1 fruit fly cellular context compared by ENCODE assay signal in genomic region chr3L:16203236-16203635, dm6.
A peak's percentile ranks its signal among the peaks of the same experiment; 100 is the strongest.
TF ChIP-seq lines count a peak whose summit lies in the region.

No protein-coding gene starts in this region.

TF ChIP-seq in whole organism, embryonic, 481 proteins besides CTCF, POLR2A, EP300 and RAD21 (continued from another document and continues in another):
- TF ChIP-seq CG12299 (tag; optimal IDR thresholded peaks at IDR 0.05; lab: Kevin White, UChicago) = peak; percentile 40
- TF ChIP-seq CG6254 (GFP tag; optimal IDR thresholded peaks at IDR 0.05; lab: Kevin White, UChicago) = peak; percentile 24
- no peak; the same call in 1 of the 2 replicates for TF ChIP-seq CG11247 (GFP tag; IDR thresholded peaks at IDR 0.05; lab: Robert Waterston, UW)
- 0 out of 2 replicates have a peak, but pooled peaks have one; percentile 53 for TF ChIP-seq dati (GFP tag; IDR thresholded peaks at IDR 0.05; lab: Robert Waterston, UW)
- no peak for TF ChIP-seq Neu2 (GFP tag; optimal IDR thresholded peaks at IDR 0.05; lab: Kevin White, UChicago; ENCODE audit: borderline replicate concordance)
- TF ChIP-seq gsb-n (tag; optimal IDR thresholded peaks at IDR 0.05; lab: Kevin White, UChicago) = no peak
- TF ChIP-seq croc (GFP tag; conservative IDR thresholded peaks at IDR 0.05; lab: Robert Waterston, UW) = peak; percentile 53; the same call in 2 of the 3 replicates
- TF ChIP-seq Usf (GFP tag; optimal IDR thresholded peaks at IDR 0.05; lab: Kevin White, UChicago) = peak; percentile 26
- peak; percentile 74 for TF ChIP-seq nmo (GFP tag; optimal IDR thresholded peaks at IDR 0.05; lab: Kevin White, UChicago)
- TF ChIP-seq CG11085 (GFP tag; IDR thresholded peaks at IDR 0.05; lab: Robert Waterston, UW) = peak; percentile 83
- peak; percentile 76 for TF ChIP-seq stc (GFP tag; IDR thresholded peaks at IDR 0.05; lab: Robert Waterston, UW)
- TF ChIP-seq gem (tag; optimal IDR thresholded peaks at IDR 0.05; lab: Kevin White, UChicago) = peak; percentile 86
- peak; percentile 61; the same call in 1 of the 3 replicates for TF ChIP-seq otp (GFP tag; IDR thresholded peaks at IDR 0.05; lab: Robert Waterston, UW)
- no peak for TF ChIP-seq CG2116 (GFP tag; optimal IDR thresholded peaks at IDR 0.05; lab: Kevin White, UChicago)
- no peak for TF ChIP-seq mld (GFP tag; IDR thresholded peaks at IDR 0.05; lab: Robert Waterston, UW; ENCODE audit: partially characterized antibody)
- TF ChIP-seq CG10274 (GFP tag; optimal IDR thresholded peaks at IDR 0.05; lab: Kevin White, UChicago) = peak; percentile 70
- TF ChIP-seq HLH54F (GFP tag; optimal IDR thresholded peaks at IDR 0.05; lab: Kevin White, UChicago) = peak; percentile 78
- TF ChIP-seq Doc2 (GFP tag; IDR thresholded peaks at IDR 0.05; lab: Robert Waterston, UW) = peak; percentile 73
- peak; percentile 50 for TF ChIP-seq CHES-1-like (GFP tag; optimal IDR thresholded peaks at IDR 0.05; lab: Kevin White, UChicago)
- TF ChIP-seq ase (GFP tag; IDR thresholded peaks at IDR 0.05; lab: Robert Waterston, UW) = peak; percentile 87; the same call in 2 of the 3 replicates
- peak; percentile 88 for TF ChIP-seq Meics (GFP tag; optimal IDR thresholded peaks at IDR 0.05; lab: Kevin White, UChicago)
- TF ChIP-seq NfI (GFP tag; optimal IDR thresholded peaks at IDR 0.05; lab: Kevin White, UChicago) = peak; percentile 81
- TF ChIP-seq salm (tag; optimal IDR thresholded peaks at IDR 0.05; lab: Kevin White, UChicago) = peak; percentile 46
- TF ChIP-seq prd (optimal IDR thresholded peaks at IDR 0.05; lab: Kevin White, UChicago) = no peak
- TF ChIP-seq prd (GFP tag; IDR thresholded peaks at IDR 0.05; lab: Robert Waterston, UW) = peak; percentile 86
- TF ChIP-seq cad (GFP tag; optimal IDR thresholded peaks at IDR 0.05; lab: Kevin White, UChicago) = no peak
- no peak for TF ChIP-seq CG18011 (GFP tag; optimal IDR thresholded peaks at IDR 0.05; lab: Kevin White, UChicago)
- TF ChIP-seq Deaf1 (tag; optimal IDR thresholded peaks at IDR 0.05; lab: Kevin White, UChicago) = peak; percentile 59
- no peak for TF ChIP-seq Hr78 (GFP tag; optimal IDR thresholded peaks at IDR 0.05; lab: Kevin White, UChicago)
- peak; percentile 69 for TF ChIP-seq slp2 (GFP tag; optimal IDR thresholded peaks at IDR 0.05; lab: Kevin White, UChicago)
- TF ChIP-seq sc (optimal IDR thresholded peaks at IDR 0.05; lab: Kevin White, UChicago) = no peak
- no peak for TF ChIP-seq sc (GFP tag; optimal IDR thresholded peaks at IDR 0.05; lab: Kevin White, UChicago)
- TF ChIP-seq Gug (GFP tag; IDR thresholded peaks at IDR 0.05; lab: Robert Waterston, UW) = peak; percentile 86; the same call in 3 of the 4 replicates
- peak; percentile 61 for TF ChIP-seq nau (GFP tag; optimal IDR thresholded peaks at IDR 0.05; lab: Kevin White, UChicago)
- peak; percentile 86 for TF ChIP-seq Hmr (GFP tag; optimal IDR thresholded peaks at IDR 0.05; lab: Kevin White, UChicago)
- peak; percentile 75 for TF ChIP-seq kay (GFP tag; optimal IDR thresholded peaks at IDR 0.05; lab: Kevin White, UChicago)
- TF ChIP-seq CG1233 (GFP tag; optimal IDR thresholded peaks at IDR 0.05; lab: Kevin White, UChicago) = peak; percentile 78
- TF ChIP-seq CG15514 (GFP tag; optimal IDR thresholded peaks at IDR 0.05; lab: Kevin White, UChicago) = peak; percentile 76
- TF ChIP-seq dmrt99B (tag; optimal IDR thresholded peaks at IDR 0.05; lab: Kevin White, UChicago) = peak; percentile 83
- peak; percentile 73 for TF ChIP-seq danr (GFP tag; IDR thresholded peaks at IDR 0.05; lab: Robert Waterston, UW)
- TF ChIP-seq MBD-R2 (GFP tag; IDR thresholded peaks at IDR 0.05; lab: Robert Waterston, UW) = peak; percentile 76; the same call in 1 of the 2 replicates
- TF ChIP-seq grau (tag; optimal IDR thresholded peaks at IDR 0.05; lab: Kevin White, UChicago) = peak; percentile 81
- peak; percentile 38 for TF ChIP-seq CG8388 (GFP tag; optimal IDR thresholded peaks at IDR 0.05; lab: Kevin White, UChicago)
- peak; percentile 73 for TF ChIP-seq Awh (GFP tag; IDR thresholded peaks at IDR 0.05; lab: Robert Waterston, UW)
- peak; percentile 79 for TF ChIP-seq CG10209 (GFP tag; optimal IDR thresholded peaks at IDR 0.05; lab: Kevin White, UChicago)
- TF ChIP-seq HmgD (GFP tag; optimal IDR thresholded peaks at IDR 0.05; lab: Kevin White, UChicago) = peak; percentile 6
- peak; percentile 55 for TF ChIP-seq CG4820 (GFP tag; optimal IDR thresholded peaks at IDR 0.05; lab: Kevin White, UChicago)
- peak; percentile 9 for TF ChIP-seq NC2β (GFP tag; optimal IDR thresholded peaks at IDR 0.05; lab: Kevin White, UChicago)
- no peak for TF ChIP-seq HLHmδ (GFP tag; optimal IDR thresholded peaks at IDR 0.05; lab: Kevin White, UChicago)
- peak; percentile 69 for TF ChIP-seq CG15011 (GFP tag; optimal IDR thresholded peaks at IDR 0.05; lab: Kevin White, UChicago)
- peak; percentile 26 for TF ChIP-seq ash1 (GFP tag; optimal IDR thresholded peaks at IDR 0.05; lab: Kevin White, UChicago)
- TF ChIP-seq CG13424 (tag; optimal IDR thresholded peaks at IDR 0.05; lab: Kevin White, UChicago) = peak; percentile 81
- peak; percentile 50 for TF ChIP-seq CG6654 (GFP tag; optimal IDR thresholded peaks at IDR 0.05; lab: Kevin White, UChicago)
- TF ChIP-seq CG5953 (GFP tag; IDR thresholded peaks at IDR 0.05; lab: Robert Waterston, UW) = peak; percentile 84
- no peak for TF ChIP-seq Doc3 (GFP tag; IDR thresholded peaks at IDR 0.05; lab: Robert Waterston, UW; ENCODE audit: partially characterized antibody)
- no peak for TF ChIP-seq CG9932 (GFP tag; IDR thresholded peaks at IDR 0.05; lab: Robert Waterston, UW)
- TF ChIP-seq CG6272 (GFP tag; IDR thresholded peaks at IDR 0.05; lab: Robert Waterston, UW) = no peak
- no peak for TF ChIP-seq CG9215 (GFP tag; IDR thresholded peaks at IDR 0.05; lab: Robert Waterston, UW)
- peak; percentile 41 for TF ChIP-seq CG3407 (GFP tag; optimal IDR thresholded peaks at IDR 0.05; lab: Kevin White, UChicago)
- TF ChIP-seq C15 (GFP tag; IDR thresholded peaks at IDR 0.05; lab: Robert Waterston, UW) = peak; percentile 45; the same call in 1 of the 3 replicates
- TF ChIP-seq CG12942 (GFP tag; optimal IDR thresholded peaks at IDR 0.05; lab: Kevin White, UChicago) = peak; percentile 27
- TF ChIP-seq CG2875 (GFP tag; optimal IDR thresholded peaks at IDR 0.05; lab: Kevin White, UChicago) = peak; percentile 33
- peak; percentile 82 for TF ChIP-seq esg (GFP tag; conservative IDR thresholded peaks at IDR 0.05; lab: Robert Waterston, UW)
- TF ChIP-seq ERR (GFP tag; optimal IDR thresholded peaks at IDR 0.05; lab: Kevin White, UChicago) = peak; percentile 41
- TF ChIP-seq zfh2 (GFP tag; optimal IDR thresholded peaks at IDR 0.05; lab: Kevin White, UChicago) = peak; percentile 81
- TF ChIP-seq CG17361 (GFP tag; IDR thresholded peaks at IDR 0.05; lab: Robert Waterston, UW) = peak; percentile 34; the same call in 1 of the 3 replicates
- TF ChIP-seq al (GFP tag; IDR thresholded peaks at IDR 0.05; lab: Robert Waterston, UW) = peak; percentile 77
- TF ChIP-seq chif (GFP tag; optimal IDR thresholded peaks at IDR 0.05; lab: Kevin White, UChicago) = peak; percentile 31 to 59
- peak; percentile 69 for TF ChIP-seq Asciz (GFP tag; optimal IDR thresholded peaks at IDR 0.05; lab: Kevin White, UChicago)
- peak; percentile 55; the same call in 1 of the 2 replicates for TF ChIP-seq ro (GFP tag; IDR thresholded peaks at IDR 0.05; lab: Robert Waterston, UW)
- TF ChIP-seq kah (GFP tag; optimal IDR thresholded peaks at IDR 0.05; lab: Kevin White, UChicago) = peak; percentile 3
- peak; percentile 92; the same call in 1 of the 2 replicates for TF ChIP-seq vvl (GFP tag; IDR thresholded peaks at IDR 0.05; lab: Robert Waterston, UW)
- TF ChIP-seq phol (tag; optimal IDR thresholded peaks at IDR 0.05; lab: Kevin White, UChicago) = peak; percentile 68
- peak; percentile 80 for TF ChIP-seq CG4730 (GFP tag; IDR thresholded peaks at IDR 0.05; lab: Robert Waterston, UW)
- TF ChIP-seq kni (GFP tag; optimal IDR thresholded peaks at IDR 0.05; lab: Kevin White, UChicago) = no peak
- TF ChIP-seq tio (GFP tag; optimal IDR thresholded peaks at IDR 0.05; lab: Kevin White, UChicago) = peak; percentile 52
- no peak for TF ChIP-seq crol (GFP tag; IDR thresholded peaks at IDR 0.05; lab: Robert Waterston, UW)
- peak; percentile 43 for TF ChIP-seq Hmx (GFP tag; optimal IDR thresholded peaks at IDR 0.05; lab: Kevin White, UChicago)
- peak; percentile 82 for TF ChIP-seq CG7372 (GFP tag; IDR thresholded peaks at IDR 0.05; lab: Robert Waterston, UW)
- TF ChIP-seq PHDP (tag; optimal IDR thresholded peaks at IDR 0.05; lab: Kevin White, UChicago) = peak; percentile 80
- TF ChIP-seq CG4404 (GFP tag; IDR thresholded peaks at IDR 0.05; lab: Robert Waterston, UW) = peak; percentile 53
- peak; percentile 35 for TF ChIP-seq CG4282 (GFP tag; optimal IDR thresholded peaks at IDR 0.05; lab: Kevin White, UChicago)
- TF ChIP-seq sr (GFP tag; IDR thresholded peaks at IDR 0.05; lab: Robert Waterston, UW) = no peak; the same call in 2 of the 3 replicates
- peak; percentile 72 for TF ChIP-seq Myb (GFP tag; optimal IDR thresholded peaks at IDR 0.05; lab: Kevin White, UChicago)
- TF ChIP-seq CG1647 (GFP tag; optimal IDR thresholded peaks at IDR 0.05; lab: Kevin White, UChicago) = peak; percentile 62
- peak; percentile 52 for TF ChIP-seq Hr3 (GFP tag; optimal IDR thresholded peaks at IDR 0.05; lab: Kevin White, UChicago)
- TF ChIP-seq her (GFP tag; optimal IDR thresholded peaks at IDR 0.05; lab: Kevin White, UChicago) = peak; percentile 68
- TF ChIP-seq CG42726 (GFP tag; IDR thresholded peaks at IDR 0.05; lab: Robert Waterston, UW; ENCODE audit: partially characterized antibody) = no peak
- TF ChIP-seq CG15479 (GFP tag; optimal IDR thresholded peaks at IDR 0.05; lab: Kevin White, UChicago) = no peak
- TF ChIP-seq amos (GFP tag; IDR thresholded peaks at IDR 0.05; lab: Robert Waterston, UW; ENCODE audit: partially characterized antibody) = no peak
- peak; percentile 57 for TF ChIP-seq emc (GFP tag; optimal IDR thresholded peaks at IDR 0.05; lab: Kevin White, UChicago)
- peak; percentile 82 for TF ChIP-seq fd3F (GFP tag; optimal IDR thresholded peaks at IDR 0.05; lab: Kevin White, UChicago)
- peak; percentile 85 for TF ChIP-seq cwo (GFP tag; optimal IDR thresholded peaks at IDR 0.05; lab: Kevin White, UChicago)
- TF ChIP-seq chm (GFP tag; IDR thresholded peaks at IDR 0.05; lab: Robert Waterston, UW) = no peak
- no peak for TF ChIP-seq CG16813 (GFP tag; IDR thresholded peaks at IDR 0.05; lab: Robert Waterston, UW; ENCODE audit: partially characterized antibody)
- no peak for TF ChIP-seq Kr (GFP tag; optimal IDR thresholded peaks at IDR 0.05; lab: Kevin White, UChicago)
- TF ChIP-seq CG4854 (GFP tag; optimal IDR thresholded peaks at IDR 0.05; lab: Kevin White, UChicago) = peak; percentile 58
- TF ChIP-seq CG9797 (GFP tag; optimal IDR thresholded peaks at IDR 0.05; lab: Kevin White, UChicago) = no peak
- no peak for TF ChIP-seq inv (GFP tag; IDR thresholded peaks at IDR 0.05; lab: Robert Waterston, UW; ENCODE audit: partially characterized antibody)
- peak; percentile 81 for TF ChIP-seq H15 (GFP tag; IDR thresholded peaks at IDR 0.05; lab: Robert Waterston, UW)
- peak; percentile 47; the same call in 1 of the 2 replicates for TF ChIP-seq CG10959 (GFP tag; IDR thresholded peaks at IDR 0.05; lab: Robert Waterston, UW)
- peak; percentile 71 for TF ChIP-seq crc (GFP tag; optimal IDR thresholded peaks at IDR 0.05; lab: Kevin White, UChicago)
- peak; percentile 29 for TF ChIP-seq Vsx1 (GFP tag; optimal IDR thresholded peaks at IDR 0.05; lab: Kevin White, UChicago)
- no peak for TF ChIP-seq CG7963 (GFP tag; IDR thresholded peaks at IDR 0.05; lab: Robert Waterston, UW; ENCODE audit: partially characterized antibody)
- TF ChIP-seq CG12236 (GFP tag; optimal IDR thresholded peaks at IDR 0.05; lab: Kevin White, UChicago) = no peak
- TF ChIP-seq z (GFP tag; IDR thresholded peaks at IDR 0.05; lab: Robert Waterston, UW) = no peak
- TF ChIP-seq CG11695 (GFP tag; IDR thresholded peaks at IDR 0.05; lab: Robert Waterston, UW) = peak; percentile 79
- peak; percentile 80 for TF ChIP-seq HLH3B (GFP tag; IDR thresholded peaks at IDR 0.05; lab: Robert Waterston, UW)
- no peak for TF ChIP-seq CG15073 (GFP tag; optimal IDR thresholded peaks at IDR 0.05; lab: Kevin White, UChicago)
- TF ChIP-seq pfk (GFP tag; optimal IDR thresholded peaks at IDR 0.05; lab: Kevin White, UChicago) = no peak
- peak; percentile 59 for TF ChIP-seq CG6683 (GFP tag; optimal IDR thresholded peaks at IDR 0.05; lab: Kevin White, UChicago)
- TF ChIP-seq CG32532 (GFP tag; IDR thresholded peaks at IDR 0.05; lab: Robert Waterston, UW) = peak; percentile 92
- TF ChIP-seq nerfin-1 (tag; optimal IDR thresholded peaks at IDR 0.05; lab: Kevin White, UChicago) = peak; percentile 26
- TF ChIP-seq sens-2 (GFP tag; IDR thresholded peaks at IDR 0.05; lab: Robert Waterston, UW) = peak; percentile 58; the same call in 1 of the 2 replicates
- peak; percentile 86 for TF ChIP-seq ind (GFP tag; optimal IDR thresholded peaks at IDR 0.05; lab: Kevin White, UChicago)
- TF ChIP-seq CG12071 (GFP tag; optimal IDR thresholded peaks at IDR 0.05; lab: Kevin White, UChicago) = peak; percentile 82
- no peak for TF ChIP-seq knrl (GFP tag; IDR thresholded peaks at IDR 0.05; lab: Robert Waterston, UW; ENCODE audit: partially characterized antibody)
- peak; percentile 86 for TF ChIP-seq lilli (GFP tag; optimal IDR thresholded peaks at IDR 0.05; lab: Kevin White, UChicago)
- TF ChIP-seq CG6689 (GFP tag; IDR thresholded peaks at IDR 0.05; lab: Robert Waterston, UW) = peak; percentile 81
- peak; percentile 85 for TF ChIP-seq CG3281 (GFP tag; optimal IDR thresholded peaks at IDR 0.05; lab: Kevin White, UChicago)
- peak; percentile 81 for TF ChIP-seq Abd-B (GFP tag; optimal IDR thresholded peaks at IDR 0.05; lab: Kevin White, UChicago)
- TF ChIP-seq slbo (GFP tag; IDR thresholded peaks at IDR 0.05; lab: Robert Waterston, UW) = peak; percentile 95
- TF ChIP-seq schlank (tag; optimal IDR thresholded peaks at IDR 0.05; lab: Kevin White, UChicago) = peak; percentile 58
- peak; percentile 66 for TF ChIP-seq CG4424 (GFP tag; optimal IDR thresholded peaks at IDR 0.05; lab: Kevin White, UChicago)
- TF ChIP-seq Aef1 (GFP tag; IDR thresholded peaks at IDR 0.05; lab: Robert Waterston, UW) = peak; percentile 90
- TF ChIP-seq CG8359 (GFP tag; optimal IDR thresholded peaks at IDR 0.05; lab: Kevin White, UChicago; ENCODE audit: borderline replicate concordance) = peak; percentile 7
- TF ChIP-seq ci (GFP tag; IDR thresholded peaks at IDR 0.05; lab: Robert Waterston, UW) = no peak; the same call in 2 of the 3 replicates
- TF ChIP-seq D19B (GFP tag; optimal IDR thresholded peaks at IDR 0.05; lab: Kevin White, UChicago) = peak; percentile 75
- TF ChIP-seq klu (GFP tag; IDR thresholded peaks at IDR 0.05; lab: Robert Waterston, UW) = peak; percentile 74
- TF ChIP-seq Oli (tag; optimal IDR thresholded peaks at IDR 0.05; lab: Kevin White, UChicago) = peak; percentile 73
